Worm (Caenorhabditis elegans) whole organism, mixed stage, embryonic: ENCODE data around the gene rpl-5.

Experiments used
- M03D4.4 ChIP-seq: sonication (generic microtip); optimal IDR thresholded peaks from 2 replicates; lab custom pipeline; 2017; ENCODE audit warnings: mild to moderate bottlenecking, missing genetic modification characterization, missing compliant biosample characterization
- ceh-39 ChIP-seq: fragments of 150-350 bp; optimal IDR thresholded peaks from 2 replicates; lab custom pipeline; 2014; ENCODE audit warnings: missing biosample characterization, missing genetic modification characterization
- ceh-43 ChIP-seq: fragments of 200-800 bp; sonication (Bioruptor generic); optimal IDR thresholded peaks from 2 replicates; lab custom pipeline; 2018; ENCODE audit warnings: mild to moderate bottlenecking, missing genetic modification characterization, moderate library complexity, missing compliant biosample characterization
- ceh-83 ChIP-seq: fragments of 200-800 bp; sonication (Bioruptor generic); optimal IDR thresholded peaks from 2 replicates; lab custom pipeline; 2018; ENCODE audit warnings: mild to moderate bottlenecking, missing genetic modification characterization, missing compliant biosample characterization
- ces-1 ChIP-seq: fragments of 150-350 bp; optimal IDR thresholded peaks from 2 replicates; lab custom pipeline; 2014; ENCODE audit warnings: missing biosample characterization, missing genetic modification reagents, missing genetic modification characterization
- cnd-1 ChIP-seq: fragments of 200-800 bp; sonication (Bioruptor generic); optimal IDR thresholded peaks from 2 replicates; lab custom pipeline; 2018; ENCODE audit warnings: mild to moderate bottlenecking, missing genetic modification characterization, missing compliant biosample characterization
- drap-1 ChIP-seq: fragments of 200-800 bp; sonication (Bioruptor generic); optimal IDR thresholded peaks from 3 replicates; lab custom pipeline; 2018; ENCODE audit warnings: mild to moderate bottlenecking, missing genetic modification characterization, missing compliant biosample characterization
- elt-1 ChIP-seq: sonication (generic microtip); optimal IDR thresholded peaks from 2 replicates; lab custom pipeline; 2017; ENCODE audit warnings: missing genetic modification characterization, mild to moderate bottlenecking, missing compliant biosample characterization, antibody characterized with exemption, moderate library complexity, borderline replicate concordance; ENCODE audit not compliant: insufficient read depth
- elt-3 ChIP-seq: fragments of 150-350 bp; optimal IDR thresholded peaks from 2 replicates; lab custom pipeline; 2014; ENCODE audit warnings: missing biosample characterization, missing genetic modification characterization
- flh-1 ChIP-seq: fragments of 200-800 bp; sonication (Bioruptor generic); optimal IDR thresholded peaks from 2 replicates; lab custom pipeline; 2018; ENCODE audit warnings: mild to moderate bottlenecking, missing genetic modification characterization, moderate library complexity, missing compliant biosample characterization
- ham-2 ChIP-seq: fragments of 200-800 bp; sonication (Bioruptor generic); optimal IDR thresholded peaks from 2 replicates; lab custom pipeline; 2018; ENCODE audit warnings: mild to moderate bottlenecking, missing genetic modification characterization, missing compliant biosample characterization
- hlh-1 ChIP-seq: fragments of 150-350 bp; optimal IDR thresholded peaks from 2 replicates; lab custom pipeline; 2014; ENCODE audit warnings: missing biosample characterization, missing genetic modification reagents, missing genetic modification characterization
- lin-13 ChIP-seq: fragments of 150-350 bp; optimal IDR thresholded peaks from 2 replicates; lab custom pipeline; 2014; ENCODE audit warnings: missing biosample characterization, missing genetic modification characterization
- lin-32 ChIP-seq: fragments of 200-800 bp; sonication (Bioruptor generic); optimal IDR thresholded peaks from 2 replicates; lab custom pipeline; 2018; ENCODE audit warnings: mild to moderate bottlenecking, missing genetic modification characterization, missing compliant biosample characterization
- lsy-2 ChIP-seq: fragments of 150-350 bp; optimal IDR thresholded peaks from 2 replicates; lab custom pipeline; 2014; ENCODE audit warnings: missing biosample characterization, missing genetic modification characterization
- mab-5 ChIP-seq: fragments of 150-350 bp; optimal IDR thresholded peaks from 2 replicates; lab custom pipeline; 2014; ENCODE audit warnings: missing biosample characterization, missing genetic modification characterization
- mep-1 ChIP-seq: fragments of 150-350 bp; optimal IDR thresholded peaks from 2 replicates; lab custom pipeline; 2017; ENCODE audit warnings: missing biosample characterization, missing genetic modification reagents, missing genetic modification characterization, inconsistent platforms
- mls-2 ChIP-seq: sonication (generic microtip); optimal IDR thresholded peaks from 2 replicates; lab custom pipeline; 2016; ENCODE audit warnings: mild to moderate bottlenecking, missing genetic modification characterization, moderate library complexity, missing compliant biosample characterization
- nhr-12 ChIP-seq: fragments of 150-350 bp; optimal IDR thresholded peaks from 2 replicates; lab custom pipeline; 2014; ENCODE audit warnings: missing biosample characterization, missing genetic modification characterization
- nhr-2 ChIP-seq: fragments of 150-350 bp; optimal IDR thresholded peaks from 2 replicates; lab custom pipeline; 2014; ENCODE audit warnings: missing biosample characterization, missing genetic modification characterization
- nhr-237 ChIP-seq: fragments of 150-350 bp; optimal IDR thresholded peaks from 2 replicates; lab custom pipeline; 2014; ENCODE audit warnings: missing biosample characterization, missing genetic modification characterization
- nhr-28 ChIP-seq: fragments of 150-350 bp; optimal IDR thresholded peaks from 2 replicates; lab custom pipeline; 2014; ENCODE audit warnings: missing biosample characterization, missing genetic modification characterization
- nhr-76 ChIP-seq: sonication (generic microtip); optimal IDR thresholded peaks from 2 replicates; lab custom pipeline; 2017; ENCODE audit warnings: missing biosample characterization, missing genetic modification characterization
- pha-4 ChIP-seq: fragments of 150-350 bp; optimal IDR thresholded peaks from 2 replicates; lab custom pipeline; 2018; ENCODE audit warnings: missing biosample characterization, missing genetic modification reagents, missing genetic modification characterization
- sem-2 ChIP-seq: fragments of 200-800 bp; sonication (Bioruptor generic); optimal IDR thresholded peaks from 2 replicates; lab custom pipeline; 2018; ENCODE audit warnings: mild to moderate bottlenecking, missing genetic modification characterization, missing compliant biosample characterization
- sptf-1 ChIP-seq: sonication (generic microtip); optimal IDR thresholded peaks from 2 replicates; lab custom pipeline; 2017; ENCODE audit warnings: mild to moderate bottlenecking, missing genetic modification characterization, moderate library complexity, missing compliant biosample characterization
- tbx-8 ChIP-seq: fragments of 200-800 bp; sonication (Bioruptor generic); optimal IDR thresholded peaks from 2 replicates; lab custom pipeline; 2018; ENCODE audit warnings: mild to moderate bottlenecking, missing genetic modification characterization, moderate library complexity, missing compliant biosample characterization
- unc-120 ChIP-seq: sonication (generic microtip); optimal IDR thresholded peaks from 2 replicates; lab custom pipeline; 2017; ENCODE audit warnings: missing genetic modification characterization, missing compliant biosample characterization; ENCODE audit not compliant: poor library complexity, severe bottlenecking
- unc-62 ChIP-seq: fragments of 150-350 bp; optimal IDR thresholded peaks from 2 replicates; lab custom pipeline; 2014; ENCODE audit warnings: missing biosample characterization, missing genetic modification reagents, missing genetic modification characterization
- zip-8 ChIP-seq: fragments of 150-350 bp; optimal IDR thresholded peaks from 2 replicates; lab custom pipeline; 2014; ENCODE audit warnings: missing biosample characterization, missing genetic modification characterization
- ztf-11 ChIP-seq: fragments of 150-350 bp; optimal IDR thresholded peaks from 2 replicates; lab custom pipeline; 2014; ENCODE audit warnings: missing biosample characterization, missing genetic modification characterization

The rpl-5 gene

DNA sequence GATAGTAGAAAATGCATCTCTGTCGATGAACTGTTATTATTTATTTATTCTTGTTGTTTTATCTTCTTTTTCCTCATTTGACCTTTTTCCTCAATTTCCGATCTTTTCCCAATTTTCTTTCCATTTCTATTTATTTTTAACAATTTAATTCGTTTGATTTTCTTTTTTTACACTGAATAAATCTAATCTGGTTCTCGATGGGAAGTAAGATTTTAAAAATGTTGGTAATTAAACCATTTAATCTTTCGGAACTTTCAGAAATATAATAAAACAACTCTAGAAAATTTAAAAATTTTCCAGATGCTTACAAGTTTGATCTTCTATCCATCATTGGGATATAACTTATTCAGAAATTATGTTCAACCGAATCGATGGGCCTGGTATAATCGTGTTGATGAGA is 36.8 kb downstream of the rpl-5 start, which contains the start of gene F28C6.8:
Gene F28C6.8, plus strand, starts transcription at position 301 of the 400 bp plus-strand sequence.
- TF ChIP-seq nhr-76 (no peak), elt-1 (tag; lab: Kevin White, UChicago) (no peak), unc-62 (GFP tag; lab: Kevin White, UChicago) (no peak), mab-5 (tag; lab: Kevin White, UChicago) (no peak), lsy-2 (no peak), lin-13 (tag; lab: Kevin White, UChicago) (no peak), ceh-43 (GFP tag; lab: Kevin White, UChicago) (no peak), ztf-11 (no peak), elt-3 (tag; lab: Kevin White, UChicago) (no peak), drap-1 (GFP tag; lab: Kevin White, UChicago) (no peak)

- TF ChIP-seq unc-62 (GFP tag; lab: Kevin White, UChicago) (no peak), ztf-11 (no peak), lin-32 (GFP tag; lab: Kevin White, UChicago) (no peak), nhr-237 (tag; lab: Kevin White, UChicago) (no peak), ham-2 (GFP tag; lab: Kevin White, UChicago) (no peak), cnd-1 (tag; lab: Kevin White, UChicago) (no peak), drap-1 (GFP tag; lab: Kevin White, UChicago) (no peak), sptf-1 (no peak), tbx-8 (GFP tag; lab: Kevin White, UChicago) (no peak), mab-5 (tag; lab: Kevin White, UChicago) (no peak)
- TF ChIP-seq, all 35 proteins: peak for 0
Observed at ce11 chrII:8607662-8608061, 37.9 kb downstream of the rpl-5 start, which contains the start of gene F28C6.10. Gene F28C6.10 (plus strand): TSS chrII:8607962.

DNA sequence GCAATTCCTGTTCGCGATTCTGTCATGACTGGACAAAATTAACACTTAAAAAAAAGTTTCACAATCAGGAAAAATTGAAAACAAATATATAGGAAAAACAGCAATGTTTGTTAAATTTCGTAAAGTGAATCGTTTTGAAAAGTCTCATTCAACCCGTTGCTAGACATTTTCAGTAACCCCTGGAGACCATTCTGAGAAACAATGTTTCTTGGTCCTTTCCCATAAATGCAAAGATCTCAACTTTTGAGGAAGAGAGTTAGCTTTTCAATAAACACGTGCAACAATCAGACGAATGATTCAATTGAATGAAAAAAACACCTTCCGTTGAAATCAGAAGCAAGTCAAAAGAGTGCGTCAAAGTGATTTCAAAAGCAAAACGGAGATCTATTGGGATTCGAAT is 40.4 kb downstream of the rpl-5 start, which contains the start of gene F28C6.9:
Gene F28C6.9, minus strand, starts transcription at position 101 of the 400 bp plus-strand sequence.
- TF ChIP-seq tbx-8 (GFP tag; lab: Kevin White, UChicago) (no peak), mep-1 (tag; lab: Kevin White, UChicago) (no peak), ceh-83 (GFP tag; lab: Kevin White, UChicago) (no peak), drap-1 (GFP tag; lab: Kevin White, UChicago) (no peak)

ce11 chrII:8610585-8610984 is 40.9 kb downstream of the rpl-5 start:
- TF ChIP-seq drap-1 (GFP tag; lab: Kevin White, UChicago), result no peak
- no peak for TF ChIP-seq mab-5 (tag; lab: Kevin White, UChicago)
- no peak for TF ChIP-seq elt-3 (tag; lab: Kevin White, UChicago)
- TF ChIP-seq ceh-43 (GFP tag; lab: Kevin White, UChicago), result no peak
- TF ChIP-seq M03D4.4 (tag; lab: Kevin White, UChicago), result no peak
- TF ChIP-seq nhr-237 (tag; lab: Kevin White, UChicago), result no peak
- no peak for TF ChIP-seq ceh-39 (tag; lab: Kevin White, UChicago)
- TF ChIP-seq cnd-1 (tag; lab: Kevin White, UChicago), result no peak
- no peak for TF ChIP-seq sem-2 (GFP tag; lab: Kevin White, UChicago)
- TF ChIP-seq lin-32 (GFP tag; lab: Kevin White, UChicago), result no peak
- TF ChIP-seq mls-2 (tag; lab: Kevin White, UChicago), result no peak
- no peak for TF ChIP-seq ceh-83 (GFP tag; lab: Kevin White, UChicago)
- no peak for TF ChIP-seq unc-120

DNA sequence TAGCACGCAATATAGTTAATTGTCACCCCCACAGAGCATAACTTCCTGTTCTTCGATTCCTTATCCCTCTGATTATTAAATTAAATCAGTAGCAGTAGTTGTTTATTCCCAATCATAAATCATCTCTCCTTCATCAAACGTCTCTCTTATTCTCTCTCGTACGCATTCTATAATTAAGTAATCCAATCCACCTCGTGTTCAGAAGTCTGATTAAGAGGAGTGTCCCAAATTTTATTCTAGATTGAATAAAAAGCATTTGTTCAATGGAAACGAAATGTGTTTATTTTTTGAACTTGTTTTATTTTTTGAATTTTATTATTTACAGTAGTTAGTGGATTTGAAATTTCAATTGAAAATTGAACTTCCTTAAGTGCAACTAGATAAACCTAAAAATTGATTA is 41.6 kb downstream of the rpl-5 start:
- TF ChIP-seq ces-1 (GFP tag; lab: Kevin White, UChicago) (peak; percentile 65), lin-32 (GFP tag; lab: Kevin White, UChicago) (no peak)

- TF ChIP-seq ceh-83 (GFP tag; lab: Kevin White, UChicago) (no peak), zip-8 (no peak), M03D4.4 (tag; lab: Kevin White, UChicago) (no peak), cnd-1 (tag; lab: Kevin White, UChicago) (no peak), pha-4 (tag; lab: Kevin White, UChicago) (no peak), nhr-28 (tag; lab: Kevin White, UChicago) (no peak), unc-62 (GFP tag; lab: Kevin White, UChicago) (no peak), flh-1 (GFP tag; lab: Kevin White, UChicago) (no peak), unc-120 (no peak), mls-2 (tag; lab: Kevin White, UChicago) (no peak), nhr-12 (no peak), ceh-39 (tag; lab: Kevin White, UChicago) (no peak), lsy-2 (no peak), hlh-1 (no peak), ces-1 (GFP tag; lab: Kevin White, UChicago) (no peak), elt-3 (tag; lab: Kevin White, UChicago) (no peak), lin-32 (GFP tag; lab: Kevin White, UChicago) (no peak), nhr-2 (tag; lab: Kevin White, UChicago) (no peak), elt-1 (tag; lab: Kevin White, UChicago) (no peak)
Observed at ce11 chrII:8612470-8612869, 42.7 kb downstream of the rpl-5 start, which contains the start of gene T22C8.1. Gene T22C8.1 (plus strand): TSS chrII:8612770.
